Fruit fly (Drosophila melanogaster) whole organism: ENCODE results near the gene Gnpnat.

Source experiments
- CG8478 ChIP-seq: fragments of >200 bp; optimal IDR thresholded peaks from 2 replicates; lab custom pipeline; 2018; ENCODE audit warnings: inconsistent platforms
- Dll ChIP-seq: fragments of >200 bp; optimal IDR thresholded peaks from 2 replicates; lab custom pipeline; 2017
- EcR ChIP-seq, 2 experiments: fragments of >200 bp; optimal IDR thresholded peaks; 2 replicates each; lab custom pipeline; 2017; ENCODE audit warnings: missing biosample characterization in 2 of 2, missing genetic modification characterization in 2 of 2, missing genetic modification reagents in 2 of 2
- pan ChIP-seq: fragments of >200 bp; optimal IDR thresholded peaks from 2 replicates; lab custom pipeline; 2017
- psq ChIP-seq: fragments of >200 bp; optimal IDR thresholded peaks from 2 replicates; lab custom pipeline; 2017
- usp ChIP-seq: fragments of >200 bp; optimal IDR thresholded peaks from 2 replicates; lab custom pipeline; 2017; ENCODE audit warnings: missing biosample characterization, missing genetic modification characterization, mixed read lengths

Gene Gnpnat

DNA sequence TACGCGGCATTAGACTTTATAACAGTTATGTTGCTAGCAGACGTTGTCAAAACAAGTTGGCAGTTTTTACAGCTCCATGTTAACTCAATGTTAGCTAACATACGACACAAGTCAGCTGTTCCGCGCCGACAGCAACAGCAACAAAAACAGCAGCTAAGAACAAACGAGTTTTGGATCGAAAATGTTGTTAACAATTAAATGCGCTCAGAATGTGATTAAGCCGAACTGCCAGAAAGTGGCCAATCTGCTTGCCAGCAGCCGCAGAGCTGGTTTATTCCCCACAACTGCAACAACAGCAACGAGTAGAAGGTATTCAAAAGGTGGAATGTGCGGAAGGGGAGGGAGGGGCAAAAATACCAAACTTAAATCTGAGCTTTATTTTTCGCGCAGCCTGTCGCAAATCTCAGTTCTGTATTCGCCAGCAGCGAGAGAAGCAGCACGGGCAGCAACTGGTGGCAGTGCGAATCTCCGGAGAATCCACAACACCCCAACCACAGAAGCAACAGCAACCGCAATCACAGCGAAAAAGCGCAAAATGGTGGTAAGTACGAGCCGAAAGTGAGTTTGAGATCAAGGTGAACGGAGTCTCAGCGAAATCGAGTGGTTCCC is 14.9 kb upstream of the Gnpnat start, which contains the start of gene Pcd:
Gene Pcd, plus strand, starts transcription at position 116 of the 609 bp plus-strand sequence.
- no peak for TF ChIP-seq EcR (GFP tag; optimal IDR thresholded peaks at IDR 0.05; lab: Kevin White, UChicago)

DNA sequence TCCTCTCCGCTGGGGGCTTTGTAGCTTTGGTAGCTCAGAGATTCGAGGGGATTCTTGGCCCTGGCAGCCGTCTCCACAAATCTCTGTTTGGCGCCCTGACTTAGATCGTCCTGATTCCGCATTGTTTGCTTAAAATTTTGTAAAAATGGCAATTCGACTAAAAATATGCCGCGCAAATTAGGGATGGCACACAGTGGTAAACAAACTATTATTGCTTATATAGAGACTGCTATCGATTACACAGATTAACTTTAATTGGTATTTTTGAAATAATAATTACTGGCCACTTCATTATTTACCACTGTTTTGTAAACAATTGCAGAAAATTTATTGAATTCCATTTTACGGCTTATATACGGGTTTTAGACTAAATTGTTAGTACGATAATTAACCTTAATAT is 13.3 kb upstream of the Gnpnat start, which contains the start of the genes Naa40 and CG18731:
Gene Naa40, minus strand, starts transcription at position 206 of the 400 bp plus-strand sequence.
Gene CG18731, plus strand, starts transcription at position 283 of the 400 bp plus-strand sequence.
- no peak for TF ChIP-seq Dll (lab: Kevin White, UChicago)
- TF ChIP-seq EcR (GFP tag; optimal IDR thresholded peaks at IDR 0.05; lab: Kevin White, UChicago): no peak
- TF ChIP-seq CG8478 (lab: Kevin White, UChicago): no peak
- TF ChIP-seq usp (GFP tag; lab: Kevin White, UChicago): no peak
- no peak for TF ChIP-seq psq (lab: Kevin White, UChicago)

DNA sequence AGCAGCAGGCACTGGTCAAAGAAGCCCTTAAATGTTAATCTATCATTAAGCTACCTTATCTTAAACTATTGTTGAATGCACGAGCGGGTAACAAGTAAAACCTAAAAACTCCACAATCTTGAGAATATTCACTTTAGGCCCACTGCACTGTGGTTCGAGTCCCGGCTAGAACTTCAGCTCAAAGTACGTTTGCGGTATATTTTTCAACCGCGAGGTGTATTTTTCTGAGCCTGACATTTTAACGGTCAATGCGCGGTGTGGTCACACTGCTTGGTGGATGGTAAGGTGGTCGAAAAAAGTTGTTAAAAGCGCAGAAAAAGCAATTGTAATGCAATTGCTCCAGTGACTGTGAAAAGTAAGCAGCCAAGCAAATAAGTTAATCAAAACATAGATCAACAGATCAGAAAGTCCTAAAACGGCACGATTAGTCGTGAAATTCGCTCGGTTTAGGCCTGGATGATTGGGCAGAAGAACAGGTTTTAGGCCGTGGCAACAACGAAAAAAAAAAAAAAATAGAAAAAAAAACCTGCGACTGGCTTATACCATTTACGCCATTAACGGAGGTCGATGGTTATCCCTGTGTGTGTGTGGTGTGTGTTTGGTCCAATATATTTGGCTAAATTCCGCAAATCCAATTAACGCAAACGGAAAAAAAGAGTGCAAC is 12.4 kb upstream of the Gnpnat start, which contains the start of gene Kul:
Gene Kul, plus strand, starts transcription at position 254 of the 664 bp plus-strand sequence.
- TF ChIP-seq CG8478 (lab: Kevin White, UChicago) (no peak), EcR (GFP tag; optimal IDR thresholded peaks at IDR 0.05; lab: Kevin White, UChicago) (no peak), usp (GFP tag; lab: Kevin White, UChicago) (no peak), psq (lab: Kevin White, UChicago) (no peak), Dll (lab: Kevin White, UChicago) (no peak), pan (lab: Kevin White, UChicago) (no peak)

DNA sequence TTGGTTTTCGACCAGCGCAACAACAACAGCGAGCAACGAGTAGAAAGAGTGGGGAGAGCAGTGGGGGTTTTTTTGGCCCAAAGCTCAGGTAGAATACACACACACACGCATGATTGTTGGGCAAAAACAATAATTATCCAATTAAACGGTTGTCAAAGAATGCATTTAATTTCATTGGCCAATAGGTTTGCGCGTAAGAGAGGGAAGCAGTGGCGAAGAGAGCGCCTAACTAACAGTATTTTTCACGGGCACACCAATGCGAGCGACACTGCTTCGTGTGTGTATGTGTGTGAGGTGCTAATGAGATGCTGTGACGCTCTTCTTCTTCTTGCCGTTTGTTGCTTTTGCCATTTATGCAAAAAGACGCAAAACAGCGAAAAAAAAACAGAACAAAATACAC is 11.8 kb upstream of the Gnpnat start:
- TF ChIP-seq Dll (lab: Kevin White, UChicago): peak; percentile 52
- TF ChIP-seq psq (lab: Kevin White, UChicago): no peak
- TF ChIP-seq usp (GFP tag; lab: Kevin White, UChicago): no peak
- no peak for TF ChIP-seq EcR (GFP tag; optimal IDR thresholded peaks at IDR 0.05; lab: Kevin White, UChicago)

DNA sequence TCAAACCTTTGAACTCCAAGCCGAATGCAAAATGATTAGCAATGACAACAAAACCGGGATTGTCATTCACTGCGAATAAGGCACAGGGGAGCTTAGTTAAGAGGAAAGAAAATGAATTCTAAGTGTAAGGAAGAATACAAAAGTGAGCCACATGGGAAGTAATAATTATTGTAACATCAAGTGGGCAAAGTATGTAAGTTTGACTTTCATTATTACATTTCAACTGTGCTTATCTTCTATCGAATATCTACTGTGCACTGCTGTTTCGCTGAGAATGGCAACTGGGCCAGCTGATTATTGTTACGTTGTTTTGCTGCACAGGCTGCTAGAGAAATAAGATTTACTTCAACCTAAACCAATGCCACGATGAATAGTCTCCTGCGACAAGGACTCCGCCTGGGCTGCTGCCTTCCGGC is 1.4 kb upstream of the Gnpnat start, which contains the start of the genes CG7601 and CIA30:
Gene CG7601, minus strand, starts transcription at position 68 of the 416 bp plus-strand sequence.
Gene CIA30, plus strand, starts transcription at position 288 of the 416 bp plus-strand sequence.
- TF ChIP-seq Dll (lab: Kevin White, UChicago): no peak
- no peak for TF ChIP-seq CG8478 (lab: Kevin White, UChicago)
- TF ChIP-seq usp (GFP tag; lab: Kevin White, UChicago): no peak
- no peak for TF ChIP-seq pan (lab: Kevin White, UChicago)
- TF ChIP-seq EcR (GFP tag; optimal IDR thresholded peaks at IDR 0.05; lab: Kevin White, UChicago): no peak
- TF ChIP-seq psq (lab: Kevin White, UChicago): no peak

DNA sequence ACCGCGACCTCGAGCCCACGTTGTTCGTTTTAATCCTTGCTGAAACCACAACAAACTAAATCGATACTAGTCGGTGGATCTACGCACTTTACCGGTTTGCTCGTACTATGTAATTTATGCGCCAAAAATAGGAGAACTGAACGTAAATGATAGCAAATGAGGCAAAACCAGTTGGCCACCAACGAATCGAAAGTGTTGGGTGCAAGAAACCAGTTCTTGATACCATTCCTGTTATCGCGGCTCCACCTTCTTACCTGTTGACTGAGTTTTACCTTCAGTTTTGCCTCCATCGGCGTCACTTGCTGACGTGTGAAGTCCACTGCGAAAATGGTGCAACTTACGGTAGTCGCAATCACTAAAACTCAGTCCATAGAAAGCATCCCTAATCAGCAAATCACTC is 2.0 kb downstream of the Gnpnat start:
- no peak for TF ChIP-seq usp (GFP tag; lab: Kevin White, UChicago)
- TF ChIP-seq EcR (GFP tag; optimal IDR thresholded peaks at IDR 0.05; lab: Kevin White, UChicago): no peak
- TF ChIP-seq Dll (lab: Kevin White, UChicago): no peak
- TF ChIP-seq CG8478 (lab: Kevin White, UChicago): no peak
- no peak for TF ChIP-seq psq (lab: Kevin White, UChicago)
- TF ChIP-seq pan (lab: Kevin White, UChicago): no peak

DNA sequence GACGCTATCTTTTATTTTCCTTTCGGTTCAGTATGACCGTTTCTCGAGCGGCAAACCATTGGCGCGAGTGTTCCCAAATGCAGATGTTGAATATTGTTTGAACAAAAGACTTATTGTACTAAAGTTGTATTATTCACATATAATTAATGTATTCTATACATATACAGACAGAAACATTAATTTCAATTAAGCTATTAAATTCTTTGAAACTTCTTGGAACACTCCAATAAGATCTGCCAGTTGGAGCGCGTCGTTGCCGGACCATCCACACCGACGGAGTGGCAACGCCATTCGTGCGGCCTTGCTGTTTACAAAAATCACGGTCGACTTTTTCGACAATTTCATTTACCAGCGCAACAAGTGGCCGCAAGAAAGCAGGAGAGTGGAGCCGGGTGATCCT is 7.0 kb downstream of the Gnpnat start, which contains the start of the genes Wdr24 and IntS11:
Gene Wdr24, minus strand, starts transcription at position 37 of the 400 bp plus-strand sequence.
Gene IntS11, plus strand, starts transcription at position 282 of the 400 bp plus-strand sequence.
- TF ChIP-seq EcR (GFP tag; optimal IDR thresholded peaks at IDR 0.05; lab: Kevin White, UChicago): no peak

DNA sequence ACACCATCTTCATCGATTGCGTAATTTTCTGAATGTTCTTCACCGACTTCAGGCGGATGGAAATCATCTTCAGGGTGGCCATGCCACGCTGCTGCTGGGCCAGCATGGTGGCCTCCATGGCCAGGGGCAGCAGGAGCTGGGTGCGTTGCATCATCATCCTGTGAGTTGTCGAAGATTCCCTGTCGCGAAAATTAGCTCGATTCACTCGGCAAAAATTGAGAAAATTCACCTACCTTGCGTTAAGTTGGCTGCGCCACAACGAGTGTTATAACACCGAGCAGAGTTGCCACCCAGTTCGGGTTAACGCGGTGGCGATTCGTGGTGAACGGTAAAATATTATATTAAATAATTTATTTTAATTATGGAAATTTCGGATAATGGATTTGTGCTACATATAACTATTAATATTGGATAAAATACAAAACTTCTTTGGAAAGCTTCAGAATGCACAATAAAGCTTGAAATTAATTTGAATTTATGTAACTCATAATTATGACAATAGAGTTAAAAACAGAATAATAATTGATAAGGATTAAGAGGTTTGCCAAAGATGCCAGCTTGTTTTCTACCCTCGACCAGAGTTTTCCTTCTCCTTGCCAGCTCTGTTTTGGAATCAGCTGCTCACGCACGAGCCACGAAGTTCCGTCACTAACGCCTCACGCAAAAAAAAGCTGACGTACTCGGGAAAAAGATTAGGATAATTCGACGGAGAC is 10.7 kb downstream of the Gnpnat start, which contains the start of the genes ATPsyngamma and yata:
Gene ATPsyngamma, minus strand, starts transcription at position 573 of the 713 bp plus-strand sequence.
Gene yata, plus strand, starts transcription at position 629 of the 713 bp plus-strand sequence.
- TF ChIP-seq Dll (lab: Kevin White, UChicago): no peak

DNA sequence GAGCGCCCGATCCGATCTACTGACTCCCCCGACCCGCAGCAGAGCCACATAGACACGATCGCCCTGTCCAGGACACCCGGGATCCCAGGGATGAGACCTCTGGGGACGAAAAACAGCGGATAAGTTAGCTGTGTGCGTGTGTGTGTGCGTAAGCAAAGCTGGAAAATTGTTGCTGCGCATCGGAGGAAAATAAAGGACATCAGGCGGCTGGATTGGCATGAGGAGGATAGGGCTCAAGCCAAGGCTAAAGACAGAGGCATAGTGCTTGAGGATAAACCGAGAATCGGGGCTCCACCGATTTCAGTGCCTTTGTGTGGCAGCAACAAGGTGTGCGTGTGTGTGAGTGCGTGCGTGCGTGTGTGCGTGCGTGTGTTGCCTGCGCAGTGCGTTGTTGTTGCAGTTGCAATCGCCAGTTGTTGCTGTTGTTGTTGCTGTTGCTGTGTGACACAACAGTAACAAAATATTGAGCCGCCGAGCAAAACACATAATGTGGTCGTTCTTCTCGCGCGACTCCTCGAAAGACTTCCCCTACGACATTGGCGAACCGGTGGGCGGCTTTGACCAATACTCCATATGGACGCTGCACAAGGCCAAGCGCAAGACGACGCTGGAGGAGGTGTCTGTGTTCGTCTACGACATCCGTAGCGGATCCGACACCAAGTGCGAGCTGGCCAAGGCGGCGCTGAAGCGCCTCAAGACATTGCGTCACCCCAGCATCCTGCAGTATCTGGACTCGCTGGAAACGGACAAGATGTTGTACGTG is 11.4 kb downstream of the Gnpnat start:
- TF ChIP-seq EcR (GFP tag; optimal IDR thresholded peaks at IDR 0.05; lab: Kevin White, UChicago): no peak
- no peak for TF ChIP-seq Dll (lab: Kevin White, UChicago)
- TF ChIP-seq pan (lab: Kevin White, UChicago): no peak
- TF ChIP-seq usp (GFP tag; lab: Kevin White, UChicago): no peak
- TF ChIP-seq psq (lab: Kevin White, UChicago): no peak
- TF ChIP-seq CG8478 (lab: Kevin White, UChicago): no peak

DNA sequence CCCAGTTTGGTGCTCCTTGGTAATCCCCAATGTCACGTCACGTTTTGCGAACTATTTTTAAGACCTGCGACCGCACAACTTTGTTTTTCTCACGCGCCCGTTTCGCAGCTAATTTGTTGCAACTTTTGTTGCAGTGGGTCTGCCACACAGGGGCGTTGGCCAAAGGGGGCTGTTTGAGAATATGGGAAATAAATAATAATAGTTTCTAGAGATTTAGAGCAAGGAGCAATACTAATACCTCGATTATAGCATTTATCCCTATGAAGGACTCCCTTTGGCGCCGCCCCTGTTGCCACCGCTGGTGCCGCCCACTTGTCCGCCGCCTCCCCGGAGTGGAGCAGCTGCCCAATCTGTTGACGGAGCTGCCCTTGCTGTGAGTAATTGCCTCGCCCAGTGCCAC is 17.2 kb downstream of the Gnpnat start:
- TF ChIP-seq EcR (GFP tag; optimal IDR thresholded peaks at IDR 0.05; lab: Kevin White, UChicago): no peak
- TF ChIP-seq pan (lab: Kevin White, UChicago): no peak
- TF ChIP-seq psq (lab: Kevin White, UChicago): no peak
- TF ChIP-seq CG8478 (lab: Kevin White, UChicago): no peak
- no peak for TF ChIP-seq Dll (lab: Kevin White, UChicago)
- TF ChIP-seq usp (GFP tag; lab: Kevin White, UChicago): no peak

DNA sequence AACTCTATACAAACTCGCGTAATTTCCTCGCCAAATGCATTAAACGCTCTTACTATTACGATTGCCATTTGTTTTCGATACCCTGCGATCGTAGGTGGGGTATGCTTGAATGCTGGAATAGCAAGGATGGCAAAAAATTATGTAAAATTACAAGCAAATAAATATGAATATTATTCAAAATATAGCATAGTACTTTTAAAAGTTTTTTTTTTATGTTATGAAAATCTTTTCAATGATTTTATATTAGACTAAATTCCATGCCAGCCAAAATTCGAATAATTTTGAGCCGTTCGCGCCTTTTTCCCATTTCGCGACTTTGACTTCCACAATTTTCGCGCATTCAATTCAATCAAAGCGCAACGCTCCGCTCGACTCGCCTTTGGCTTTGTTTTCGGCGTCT is 18.1 kb downstream of the Gnpnat start:
- TF ChIP-seq CG8478 (lab: Kevin White, UChicago) (no peak), EcR (GFP tag; optimal IDR thresholded peaks at IDR 0.05; lab: Kevin White, UChicago) (no peak), usp (GFP tag; lab: Kevin White, UChicago) (no peak), pan (lab: Kevin White, UChicago) (no peak), psq (lab: Kevin White, UChicago) (no peak), Dll (lab: Kevin White, UChicago) (no peak)
